Worm (Caenorhabditis elegans): ENCODE data around the gene F57G12.2.

F57G12.2 gene

ce11 chrX:12108517-12109216 is 51.2 kb downstream of the F57G12.2 start, which contains the start of the genes W03G11.2 and lgc-13:
Gene W03G11.2, minus strand, starts transcription at chrX:12108617.
Gene lgc-13, plus strand, starts transcription at chrX:12109166.
- TF ChIP-seq unc-62 (GFP tag; optimal IDR thresholded peaks at IDR 0.05): no peak

Data from whole organism, dauer.